ENCODE assay signal across 2 fruit fly cellular contexts in the genomic region with DNA sequence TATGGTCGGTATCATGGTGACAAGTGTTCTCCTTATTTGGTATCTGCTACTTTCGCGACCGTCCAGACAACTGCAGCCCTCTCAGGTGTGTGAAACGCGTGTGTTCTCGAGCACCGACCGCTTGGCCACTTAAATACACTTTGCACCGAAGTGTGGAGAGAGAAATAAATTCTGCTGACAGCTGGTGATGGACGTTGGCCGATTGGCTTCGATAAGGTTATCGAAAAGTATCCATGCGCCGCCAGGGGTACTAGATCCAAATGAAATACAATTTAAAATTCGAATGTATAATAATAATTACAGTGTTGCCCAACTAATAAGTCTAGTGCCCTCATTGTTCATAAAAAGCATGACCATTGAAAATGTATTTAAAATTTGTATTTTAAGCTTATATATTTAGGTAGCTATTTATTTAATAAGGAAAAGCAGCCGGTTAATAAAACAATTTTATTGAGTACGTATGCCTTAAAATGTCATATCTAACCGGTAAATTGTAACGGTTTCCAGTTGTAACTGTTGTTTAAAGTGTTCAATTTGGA.
TF ChIP-seq lines count a peak whose summit lies in the region.

A gene (minus strand): TSS at position 175 of the 539 bp plus-strand sequence.
A gene (plus strand): TSS at position 514 of the 539 bp plus-strand sequence.

TF ChIP-seq in whole organism, embryonic, 481 proteins besides CTCF, POLR2A, EP300 and RAD21 (continued from another document and continues in another):
- TF ChIP-seq ci (GFP tag; IDR thresholded peaks at IDR 0.05; lab: Robert Waterston, UW), result peak; percentile 74
- peak; percentile 45 for TF ChIP-seq sd (tag; optimal IDR thresholded peaks at IDR 0.05; lab: Kevin White, UChicago)
- peak; percentile 37; the same call in 1 of the 3 replicates for TF ChIP-seq jigr1 (GFP tag; IDR thresholded peaks at IDR 0.05; lab: Robert Waterston, UW)
- peak; percentile 72 for TF ChIP-seq Dp (GFP tag; optimal IDR thresholded peaks at IDR 0.05; lab: Kevin White, UChicago)
- TF ChIP-seq CG2120 (GFP tag; optimal IDR thresholded peaks at IDR 0.05; lab: Kevin White, UChicago), result peak; percentile 78
- peak; percentile 27 for TF ChIP-seq CG12744 (GFP tag; optimal IDR thresholded peaks at IDR 0.05; lab: Kevin White, UChicago)
- peak; percentile 53 for TF ChIP-seq CG7839 (tag; optimal IDR thresholded peaks at IDR 0.05; lab: Kevin White, UChicago)
- no peak for TF ChIP-seq CG15479 (GFP tag; optimal IDR thresholded peaks at IDR 0.05; lab: Kevin White, UChicago)
- TF ChIP-seq Adf1 (GFP tag; IDR thresholded peaks at IDR 0.05; lab: Robert Waterston, UW), result peak; percentile 40
- TF ChIP-seq pb (GFP tag; optimal IDR thresholded peaks at IDR 0.05; lab: Kevin White, UChicago), result no peak
- peak; percentile 18 to 21 for TF ChIP-seq chif (GFP tag; optimal IDR thresholded peaks at IDR 0.05; lab: Kevin White, UChicago)
- peak; percentile 61; the same call in 1 of the 3 replicates for TF ChIP-seq CG2199 (GFP tag; IDR thresholded peaks at IDR 0.05; lab: Robert Waterston, UW)
- TF ChIP-seq Six4 (GFP tag; optimal IDR thresholded peaks at IDR 0.05; lab: Kevin White, UChicago), result no peak
- no peak for TF ChIP-seq ac (GFP tag; optimal IDR thresholded peaks at IDR 0.05; lab: Kevin White, UChicago)
- peak; percentile 75 for TF ChIP-seq CG34224 (GFP tag; IDR thresholded peaks at IDR 0.05; lab: Robert Waterston, UW; ENCODE audit: partially characterized antibody)
- TF ChIP-seq Chrac-16 (GFP tag; optimal IDR thresholded peaks at IDR 0.05; lab: Kevin White, UChicago), result peak; percentile 34
- peak; percentile 38; the same call in 1 of the 3 replicates for TF ChIP-seq zfh1 (GFP tag; IDR thresholded peaks at IDR 0.05; lab: Robert Waterston, UW)
- 0 out of 3 replicates have a peak, but pooled peaks have one; percentile 53 for TF ChIP-seq CG11093 (GFP tag; IDR thresholded peaks at IDR 0.05; lab: Robert Waterston, UW)
- no peak for TF ChIP-seq Oli (tag; optimal IDR thresholded peaks at IDR 0.05; lab: Kevin White, UChicago)
- TF ChIP-seq CG9932 (GFP tag; IDR thresholded peaks at IDR 0.05; lab: Robert Waterston, UW), result peak; percentile 85
- no peak for TF ChIP-seq cato (GFP tag; optimal IDR thresholded peaks at IDR 0.05; lab: Kevin White, UChicago; ENCODE audit: borderline replicate concordance)
- TF ChIP-seq repo (GFP tag; optimal IDR thresholded peaks at IDR 0.05; lab: Kevin White, UChicago), result no peak
- TF ChIP-seq CG8281 (tag; optimal IDR thresholded peaks at IDR 0.05; lab: Kevin White, UChicago), result no peak
- peak; percentile 4 for TF ChIP-seq CG12942 (GFP tag; optimal IDR thresholded peaks at IDR 0.05; lab: Kevin White, UChicago)
- no peak for TF ChIP-seq cas (GFP tag; IDR thresholded peaks at IDR 0.05; lab: Robert Waterston, UW)
- peak; percentile 37 for TF ChIP-seq nerfin-1 (tag; optimal IDR thresholded peaks at IDR 0.05; lab: Kevin White, UChicago)
- peak; percentile 41 for TF ChIP-seq Aef1 (GFP tag; IDR thresholded peaks at IDR 0.05; lab: Robert Waterston, UW)
- peak; percentile 60 for TF ChIP-seq Nf-YC (tag; optimal IDR thresholded peaks at IDR 0.05; lab: Kevin White, UChicago)
- peak; percentile 48 for TF ChIP-seq CG18262 (tag; optimal IDR thresholded peaks at IDR 0.05; lab: Kevin White, UChicago)
- TF ChIP-seq CG15514 (GFP tag; optimal IDR thresholded peaks at IDR 0.05; lab: Kevin White, UChicago), result peak; percentile 83
- peak; percentile 43 for TF ChIP-seq CG6813 (GFP tag; optimal IDR thresholded peaks at IDR 0.05; lab: Kevin White, UChicago)
- peak; percentile 84 for TF ChIP-seq bbx (GFP tag; IDR thresholded peaks at IDR 0.05; lab: Robert Waterston, UW; ENCODE audit: partially characterized antibody)
- no peak for TF ChIP-seq crc (GFP tag; optimal IDR thresholded peaks at IDR 0.05; lab: Kevin White, UChicago)
- TF ChIP-seq CG17359 (tag; optimal IDR thresholded peaks at IDR 0.05; lab: Kevin White, UChicago), result peak; percentile 54
- peak; percentile 95 for TF ChIP-seq Dref (GFP tag; IDR thresholded peaks at IDR 0.05; lab: Robert Waterston, UW)
- 0 out of 2 replicates have a peak, but pooled peaks have one; percentile 32 for TF ChIP-seq gsb (GFP tag; IDR thresholded peaks at IDR 0.05; lab: Robert Waterston, UW)
- peak; percentile 88 for TF ChIP-seq row (GFP tag; IDR thresholded peaks at IDR 0.05; lab: Robert Waterston, UW)
- TF ChIP-seq nau (GFP tag; optimal IDR thresholded peaks at IDR 0.05; lab: Kevin White, UChicago), result no peak
- TF ChIP-seq CG10267 (tag; optimal IDR thresholded peaks at IDR 0.05; lab: Kevin White, UChicago), result peak; percentile 90
- no peak for TF ChIP-seq nom (GFP tag; optimal IDR thresholded peaks at IDR 0.05; lab: Kevin White, UChicago)
- peak; percentile 51 for TF ChIP-seq CG3281 (GFP tag; optimal IDR thresholded peaks at IDR 0.05; lab: Kevin White, UChicago)
- peak; percentile 52 for TF ChIP-seq bab2 (GFP tag; optimal IDR thresholded peaks at IDR 0.05; lab: Kevin White, UChicago)
- TF ChIP-seq Pdp1 (GFP tag; optimal IDR thresholded peaks at IDR 0.05; lab: Kevin White, UChicago), result peak in 1 of 2 experiments; percentile 38
- no peak for TF ChIP-seq ttk (GFP tag; IDR thresholded peaks at IDR 0.05; lab: Robert Waterston, UW)
- no peak for TF ChIP-seq D19B (GFP tag; optimal IDR thresholded peaks at IDR 0.05; lab: Kevin White, UChicago)
- TF ChIP-seq Mad (GFP tag; optimal IDR thresholded peaks at IDR 0.05; lab: Kevin White, UChicago), result peak; percentile 47
- TF ChIP-seq crp (GFP tag; optimal IDR thresholded peaks at IDR 0.05; lab: Kevin White, UChicago), result peak in 1 of 2 experiments; percentile 14
- peak; percentile 54; the same call in 1 of the 2 replicates for TF ChIP-seq lmd (GFP tag; IDR thresholded peaks at IDR 0.05; lab: Robert Waterston, UW)
- peak; percentile 75 for TF ChIP-seq Abd-B (GFP tag; optimal IDR thresholded peaks at IDR 0.05; lab: Kevin White, UChicago)
- TF ChIP-seq Sry-δ (GFP tag; optimal IDR thresholded peaks at IDR 0.05; lab: Kevin White, UChicago), result peak; percentile 92
- peak; percentile 32 for TF ChIP-seq Dek (tag; optimal IDR thresholded peaks at IDR 0.05; lab: Kevin White, UChicago)
- peak; percentile 23 for TF ChIP-seq CG9437 (GFP tag; optimal IDR thresholded peaks at IDR 0.05; lab: Kevin White, UChicago)
- peak; percentile 65 for TF ChIP-seq NFAT (GFP tag; IDR thresholded peaks at IDR 0.05; lab: Robert Waterston, UW)
- TF ChIP-seq BEAF-32 (GFP tag; optimal IDR thresholded peaks at IDR 0.05; lab: Kevin White, UChicago), result peak; percentile 81
- peak; percentile 93 for TF ChIP-seq stwl (tag; optimal IDR thresholded peaks at IDR 0.05; lab: Kevin White, UChicago)
- TF ChIP-seq kah (GFP tag; optimal IDR thresholded peaks at IDR 0.05; lab: Kevin White, UChicago), result peak; percentile 57
- peak; percentile 27 for TF ChIP-seq CrebB (tag; optimal IDR thresholded peaks at IDR 0.05; lab: Kevin White, UChicago)
- TF ChIP-seq CG1832 (GFP tag; optimal IDR thresholded peaks at IDR 0.05; lab: Kevin White, UChicago), result no peak
- TF ChIP-seq Camta (GFP tag; optimal IDR thresholded peaks at IDR 0.05; lab: Kevin White, UChicago), result no peak
- TF ChIP-seq CG12299 (tag; optimal IDR thresholded peaks at IDR 0.05; lab: Kevin White, UChicago), result peak; percentile 20
- TF ChIP-seq cwo (GFP tag; optimal IDR thresholded peaks at IDR 0.05; lab: Kevin White, UChicago), result peak; percentile 38

TF ChIP-seq in whole organism, prepupa, 60 proteins besides CTCF, POLR2A, EP300 and RAD21 (continued from another document):
- no peak for TF ChIP-seq CG6276 (GFP tag; optimal IDR thresholded peaks at IDR 0.05; lab: Kevin White, UChicago)
- peak; percentile 27 for TF ChIP-seq CG3032 (tag; optimal IDR thresholded peaks at IDR 0.05; lab: Kevin White, UChicago)
- no peak for TF ChIP-seq CG11294 (GFP tag; IDR thresholded peaks at IDR 0.05; lab: Robert Waterston, UW)
- peak; percentile 56 for TF ChIP-seq pdm3 (GFP tag; optimal IDR thresholded peaks at IDR 0.05; lab: Kevin White, UChicago)
- no peak for TF ChIP-seq dac (GFP tag; optimal IDR thresholded peaks at IDR 0.05; lab: Kevin White, UChicago)
- TF ChIP-seq fkh (GFP tag; optimal IDR thresholded peaks at IDR 0.05; lab: Kevin White, UChicago), result peak; percentile 4
- peak; percentile 36 for TF ChIP-seq CG34406 (GFP tag; optimal IDR thresholded peaks at IDR 0.05; lab: Kevin White, UChicago)
- no peak for TF ChIP-seq CG10669 (GFP tag; optimal IDR thresholded peaks at IDR 0.05; lab: Kevin White, UChicago)
- no peak for TF ChIP-seq CG8319 (GFP tag; optimal IDR thresholded peaks at IDR 0.05; lab: Kevin White, UChicago)
- TF ChIP-seq CG11762 (GFP tag; optimal IDR thresholded peaks at IDR 0.05; lab: Kevin White, UChicago; ENCODE audit: insufficient read depth), result no peak
- TF ChIP-seq Sox15 (GFP tag; optimal IDR thresholded peaks at IDR 0.05; lab: Kevin White, UChicago), result no peak
